Worm (Caenorhabditis elegans) whole organism, young adult: Measurements from ENCODE around the gene W07G4.1.

ENCODE experiments used
- B0035.1 ChIP-seq: sonication (generic microtip); optimal IDR thresholded peaks from 2 replicates; lab custom pipeline; 2016; ENCODE audit warnings: missing genetic modification characterization, mild to moderate bottlenecking, missing compliant biosample characterization, missing genotype, missing genetic modification reagents
- B0261.1 ChIP-seq: sonication (generic microtip); optimal IDR thresholded peaks from 2 replicates; lab custom pipeline; 2016; ENCODE audit warnings: mild to moderate bottlenecking, missing genetic modification characterization, moderate library complexity, missing compliant biosample characterization
- F23B12.7 ChIP-seq: sonication (generic microtip); optimal IDR thresholded peaks from 2 replicates; lab custom pipeline; 2017; ENCODE audit warnings: missing genetic modification characterization, mild to moderate bottlenecking, missing compliant biosample characterization, antibody characterized with exemption, moderate library complexity; ENCODE audit not compliant: insufficient read depth
- F39B2.1 ChIP-seq: fragments of 200-800 bp; sonication (Bioruptor generic); IDR thresholded peaks from 2 replicates; pipeline ENCODE4 v1.3.6; 2022; ENCODE audit warnings: missing genetic modification reagents, missing genetic modification characterization, missing compliant biosample characterization
- F49E8.2 ChIP-seq: sonication (generic microtip); optimal IDR thresholded peaks from 3 replicates; lab custom pipeline; 2017; ENCODE audit warnings: missing genetic modification characterization, mild to moderate bottlenecking, missing compliant biosample characterization, antibody characterized with exemption, moderate library complexity; ENCODE audit not compliant: insufficient read depth
- T07F8.4 ChIP-seq: sonication (generic microtip); optimal IDR thresholded peaks from 2 replicates; lab custom pipeline; 2016; ENCODE audit warnings: mild to moderate bottlenecking, missing genetic modification characterization, moderate library complexity, missing compliant biosample characterization
- Y53G8AR.9 ChIP-seq: fragments of 200-800 bp; sonication (Bioruptor generic); conservative IDR thresholded peaks from 2 replicates; pipeline ENCODE4 v1.3.6; 2022; ENCODE audit warnings: missing genetic modification reagents, missing genetic modification characterization, missing compliant biosample characterization
- Y56A3A.18 ChIP-seq: fragments of 200-800 bp; sonication (Bioruptor generic); IDR thresholded peaks from 2 replicates; pipeline ENCODE4 v1.3.6; 2022; ENCODE audit warnings: missing genetic modification reagents, missing genetic modification characterization, missing compliant biosample characterization
- Y67H2A.10 ChIP-seq: fragments of 200-800 bp; sonication (Bioruptor generic); conservative IDR thresholded peaks from 2 replicates; pipeline ENCODE4 v1.3.6; 2022; ENCODE audit warnings: missing genetic modification reagents, missing genetic modification characterization, missing compliant biosample characterization
- Y79H2A.3 ChIP-seq: fragments of 200-800 bp; sonication (Bioruptor generic); conservative IDR thresholded peaks from 2 replicates; pipeline ENCODE4 v1.3.6; 2022; ENCODE audit warnings: missing genetic modification reagents, missing genetic modification characterization, missing compliant biosample characterization
- ZK185.1 ChIP-seq: sonication (generic microtip); optimal IDR thresholded peaks from 2 replicates; lab custom pipeline; 2016; ENCODE audit warnings: mild to moderate bottlenecking, missing genetic modification characterization, missing compliant biosample characterization; ENCODE audit not compliant: poor library complexity, severe bottlenecking
- aptf-3 ChIP-seq: fragments of 200-800 bp; sonication (Bioruptor generic); IDR thresholded peaks from 2 replicates; pipeline ENCODE4 v1.3.6; 2022; ENCODE audit warnings: missing genetic modification characterization, missing compliant biosample characterization
- atf-7 ChIP-seq: sonication (generic microtip); optimal IDR thresholded peaks from 2 replicates; lab custom pipeline; 2017; ENCODE audit warnings: mild to moderate bottlenecking, missing genetic modification characterization, missing compliant biosample characterization
- attf-3 ChIP-seq: fragments of 200-800 bp; sonication (Bioruptor generic); conservative IDR thresholded peaks from 2 replicates; pipeline ENCODE4 v1.3.6; 2022; ENCODE audit warnings: missing genetic modification reagents, missing genetic modification characterization, missing compliant biosample characterization
- attf-5 ChIP-seq: fragments of 200-800 bp; sonication (Bioruptor generic); optimal IDR thresholded peaks from 2 replicates; lab custom pipeline; 2018; ENCODE audit warnings: mild to moderate bottlenecking, missing genetic modification characterization, missing compliant biosample characterization
- cebp-1 ChIP-seq, 2 experiments: fragments of 200-800 bp in 1 of 2; sonication (Bioruptor generic) in 1 of 2; sonication (generic microtip) in 1 of 2; IDR thresholded peaks in 1 of 2; optimal IDR thresholded peaks in 1 of 2; 2 replicates each; pipeline versions ENCODE4 v1.3.6 to Lab custom; 2017 to 2022; ENCODE audit warnings: missing compliant biosample characterization in 2 of 2, missing genetic modification characterization in 2 of 2, mild to moderate bottlenecking in 1 of 2, missing genetic modification reagents in 1 of 2, moderate library complexity in 1 of 2
- ceh-27 ChIP-seq: fragments of 200-800 bp; sonication (Bioruptor generic); optimal IDR thresholded peaks from 2 replicates; lab custom pipeline; 2018; ENCODE audit warnings: mild to moderate bottlenecking, missing genetic modification characterization, moderate library complexity, missing compliant biosample characterization
- ceh-58 ChIP-seq: fragments of 200-800 bp; sonication (Bioruptor generic); IDR thresholded peaks from 2 replicates; pipeline ENCODE4 v1.3.6; 2022; ENCODE audit warnings: missing genetic modification characterization, missing compliant biosample characterization
- chd-7 ChIP-seq: sonication (generic microtip); optimal IDR thresholded peaks from 2 replicates; lab custom pipeline; 2016; ENCODE audit warnings: mild to moderate bottlenecking, missing genetic modification characterization, moderate library complexity, missing compliant biosample characterization
- dpff-1 ChIP-seq: sonication (generic microtip); optimal IDR thresholded peaks from 2 replicates; lab custom pipeline; 2017; ENCODE audit warnings: mild to moderate bottlenecking, missing genetic modification characterization, missing compliant biosample characterization
- ekl-4 ChIP-seq: fragments of 200-800 bp; sonication (Bioruptor generic); IDR thresholded peaks from 2 replicates; pipeline ENCODE4 v1.3.6; 2022; ENCODE audit warnings: missing genetic modification reagents, missing genetic modification characterization, missing compliant biosample characterization
- fkh-3 ChIP-seq: sonication (generic microtip); optimal IDR thresholded peaks from 2 replicates; lab custom pipeline; 2016; ENCODE audit warnings: mild to moderate bottlenecking, missing genetic modification characterization, missing compliant biosample characterization
- hmg-1.2 ChIP-seq: fragments of 200-800 bp; sonication (Bioruptor generic); IDR thresholded peaks from 2 replicates; pipeline ENCODE4 v1.3.6; 2022; ENCODE audit warnings: missing genetic modification reagents, missing genetic modification characterization, missing compliant biosample characterization
- hsf-1 ChIP-seq: fragments of 200-800 bp; sonication (Bioruptor generic); IDR thresholded peaks from 2 replicates; pipeline ENCODE4 v1.3.6; 2022; ENCODE audit warnings: missing genetic modification reagents, missing genetic modification characterization, missing compliant biosample characterization
- let-607 ChIP-seq, 2 experiments: fragments of 200-800 bp in 1 of 2; sonication (Bioruptor generic) in 1 of 2; sonication (generic microtip) in 1 of 2; optimal IDR thresholded peaks; 2 replicates each; lab custom pipeline; 2016 to 2018; ENCODE audit warnings: mild to moderate bottlenecking in 2 of 2, missing compliant biosample characterization in 2 of 2, missing genetic modification characterization in 2 of 2, moderate library complexity in 2 of 2, missing genotype in 1 of 2
- lin-35 ChIP-seq, 3 experiments: fragments of 150-350 bp in 2 of 3; sonication (generic microtip) in 1 of 3; optimal IDR thresholded peaks; 2 replicates each; lab custom pipeline; 2014 to 2018; ENCODE audit warnings: missing biosample characterization in 3 of 3, missing genetic modification characterization in 3 of 3, missing genetic modification reagents in 3 of 3
- lin-40 ChIP-seq: sonication (generic microtip); optimal IDR thresholded peaks from 2 replicates; lab custom pipeline; 2016; ENCODE audit warnings: missing genetic modification characterization, mild to moderate bottlenecking, missing compliant biosample characterization, missing genotype, missing genetic modification reagents
- lin-54 ChIP-seq: fragments of 200-800 bp; sonication (Bioruptor generic); optimal IDR thresholded peaks from 2 replicates; lab custom pipeline; 2018; ENCODE audit warnings: mild to moderate bottlenecking, missing genetic modification characterization, missing compliant biosample characterization
- mcd-1 ChIP-seq: fragments of 200-800 bp; sonication (Bioruptor generic); IDR thresholded peaks from 2 replicates; pipeline ENCODE4 v1.3.6; 2022; ENCODE audit warnings: missing genetic modification reagents, missing genetic modification characterization, missing compliant biosample characterization
- mes-4 ChIP-seq: sonication (generic microtip); optimal IDR thresholded peaks from 2 replicates; lab custom pipeline; 2016; ENCODE audit warnings: missing genotype, missing genetic modification characterization, missing compliant biosample characterization
- nfyb-1 ChIP-seq: fragments of 200-800 bp; sonication (Bioruptor generic); IDR thresholded peaks from 2 replicates; pipeline ENCODE4 v1.3.6; 2022; ENCODE audit warnings: missing genetic modification reagents, missing genetic modification characterization, missing compliant biosample characterization
- nhr-120 ChIP-seq: fragments of 200-800 bp; sonication (Bioruptor generic); IDR thresholded peaks from 2 replicates; pipeline ENCODE4 v1.3.6; 2022; ENCODE audit warnings: missing genetic modification characterization, missing compliant biosample characterization
- nhr-27 ChIP-seq: fragments of 200-800 bp; sonication (Bioruptor generic); optimal IDR thresholded peaks from 2 replicates; lab custom pipeline; 2018; ENCODE audit warnings: mild to moderate bottlenecking, missing genetic modification characterization, moderate library complexity, missing compliant biosample characterization
- nhr-80 ChIP-seq: sonication (generic microtip); optimal IDR thresholded peaks from 2 replicates; lab custom pipeline; 2016; ENCODE audit warnings: missing genetic modification characterization, missing compliant biosample characterization
- nhr-90 ChIP-seq: sonication (generic microtip); optimal IDR thresholded peaks from 2 replicates; lab custom pipeline; 2016; ENCODE audit warnings: missing genotype, mild to moderate bottlenecking, missing genetic modification characterization, missing compliant biosample characterization
- pha-4 ChIP-seq: fragments of 150-350 bp; sonication (generic microtip); optimal IDR thresholded peaks from 2 replicates; lab custom pipeline; 2014; ENCODE audit warnings: missing biosample characterization, missing genetic modification reagents, missing genetic modification characterization
- rcor-1 ChIP-seq: fragments of 200-800 bp; sonication (Bioruptor generic); IDR thresholded peaks from 2 replicates; pipeline ENCODE4 v1.3.6; 2022; ENCODE audit warnings: missing genetic modification reagents, missing genetic modification characterization, missing compliant biosample characterization
- rpc-1 ChIP-seq, 2 experiments: fragments of 150-350 bp in 1 of 2; sonication (generic microtip) in 1 of 2; optimal IDR thresholded peaks; 2 replicates each; lab custom pipeline; 2014 to 2018; ENCODE audit warnings: missing biosample characterization in 1 of 2, missing genetic modification characterization in 1 of 2, missing genetic modification reagents in 1 of 2, missing genotype in 1 of 2
- ztf-22 ChIP-seq: fragments of 200-800 bp; sonication (Bioruptor generic); optimal IDR thresholded peaks from 2 replicates; lab custom pipeline; 2018; ENCODE audit warnings: mild to moderate bottlenecking, missing genetic modification characterization, moderate library complexity, missing compliant biosample characterization
- ztf-26 ChIP-seq: sonication (generic microtip); optimal IDR thresholded peaks from 2 replicates; lab custom pipeline; 2017; ENCODE audit warnings: missing genetic modification characterization, missing compliant biosample characterization

Gene W07G4.1

DNA sequence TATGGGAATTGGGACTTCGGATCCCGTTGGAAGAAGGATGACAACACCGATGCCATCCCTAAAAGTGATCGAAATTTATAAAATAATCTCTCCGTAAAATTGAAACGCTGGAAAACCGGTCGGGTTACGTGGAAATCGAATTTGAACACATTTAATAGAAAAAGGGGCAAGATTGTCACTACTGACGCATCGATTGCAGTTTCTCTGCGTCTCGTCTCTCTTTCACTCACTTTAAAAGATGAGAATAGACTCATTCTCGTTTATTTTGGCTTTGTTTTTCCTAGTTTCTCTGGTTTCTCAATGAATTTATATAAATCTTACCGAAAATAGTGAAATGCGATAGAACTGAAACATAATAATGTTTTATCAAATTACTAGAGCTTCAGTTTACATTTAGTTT, 8.3 kb downstream of the W07G4.1 start, which contains the start of gene scyl-1 (continued):
- TF ChIP-seq cebp-1 (GFP tag; IDR thresholded peaks at IDR 0.05; lab: Robert Waterston, UW) (no peak), cebp-1 (tag; optimal IDR thresholded peaks at IDR 0.05; lab: Kevin White, UChicago) (no peak), B0035.1 (tag; lab: Kevin White, UChicago) (no peak), rcor-1 (GFP tag; lab: Robert Waterston, UW) (0 out of 2 replicates have a peak, but pooled peaks have one; percentile 40), nhr-90 (no peak), F23B12.7 (peak; percentile 7), ztf-26 (tag; lab: Kevin White, UChicago) (no peak), ceh-27 (GFP tag; lab: Kevin White, UChicago) (peak; percentile 27), attf-5 (peak; percentile 6), hsf-1 (GFP tag; lab: Robert Waterston, UW) (no peak), ekl-4 (GFP tag; lab: Robert Waterston, UW) (0 out of 2 replicates have a peak, but pooled peaks have one; percentile 48), nfyb-1 (GFP tag; lab: Robert Waterston, UW) (peak; percentile 63; the same call in 1 of the 2 replicates), dpff-1 (tag; lab: Kevin White, UChicago) (no peak), nhr-27 (no peak), F39B2.1 (no peak), ceh-58 (no peak), fkh-3 (tag; lab: Kevin White, UChicago) (no peak), atf-7 (tag; lab: Kevin White, UChicago) (no peak), lin-54 (peak; percentile 62), lin-35 (GFP tag; optimal IDR thresholded peaks at IDR 0.05; lab: Kevin White, UChicago) (peak in 1 of 3 experiments; percentile 89), Y67H2A.10 (no peak), chd-7 (tag; lab: Kevin White, UChicago) (no peak), B0261.1 (tag; lab: Kevin White, UChicago) (no peak), nhr-80 (tag; lab: Kevin White, UChicago) (peak; percentile 29), Y53G8AR.9 (GFP tag; lab: Robert Waterston, UW) (0 out of 2 replicates have a peak, but pooled peaks have one; percentile 55), rpc-1 (optimal IDR thresholded peaks at IDR 0.05; lab: Kevin White, UChicago) (no peak), rpc-1 (tag; optimal IDR thresholded peaks at IDR 0.05; lab: Kevin White, UChicago) (no peak), lin-40 (tag; lab: Kevin White, UChicago) (peak; percentile 78), nhr-120 (no peak), ztf-22 (GFP tag; lab: Kevin White, UChicago) (no peak), ZK185.1 (tag; lab: Kevin White, UChicago) (peak; percentile 63), T07F8.4 (tag; lab: Kevin White, UChicago) (no peak), mcd-1 (peak; percentile 65), Y56A3A.18 (GFP tag; lab: Robert Waterston, UW) (no peak), attf-3 (peak; percentile 37; the same call in 1 of the 2 replicates), mes-4 (tag; lab: Kevin White, UChicago) (no peak), pha-4 (tag; lab: Kevin White, UChicago) (no peak), let-607 (tag; optimal IDR thresholded peaks at IDR 0.05; lab: Kevin White, UChicago) (peak in 1 of 2 experiments; percentile 66), Y79H2A.3 (GFP tag; lab: Robert Waterston, UW) (no peak), aptf-3 (GFP tag; lab: Robert Waterston, UW) (no peak), hmg-1.2 (GFP tag; lab: Robert Waterston, UW) (no peak; the same call in 1 of the 2 replicates), F49E8.2 (tag; lab: Kevin White, UChicago) (no peak)
- TF ChIP-seq, all 124 proteins: peak for 19
